Worm (Caenorhabditis elegans) whole organism, L4/young adult: ENCODE results near the gene C03E10.3.

Experiments
- W03F9.2 ChIP-seq: fragments of 150-350 bp; optimal IDR thresholded peaks from 2 replicates; lab custom pipeline; 2014; ENCODE audit warnings: missing biosample characterization, missing genetic modification characterization
- dao-5 ChIP-seq: sonication (generic microtip); optimal IDR thresholded peaks from 2 replicates; lab custom pipeline; 2016; ENCODE audit warnings: missing genotype, missing genetic modification characterization, moderate library complexity, missing compliant biosample characterization
- him-1 ChIP-seq: sonication (generic microtip); optimal IDR thresholded peaks from 2 replicates; lab custom pipeline; 2016; ENCODE audit warnings: missing genotype, missing genetic modification reagents, missing genetic modification characterization, missing compliant biosample characterization

ce11 chrV:11282272-11282671 lies 3.9 kb upstream of the C03E10.3 start, which contains the start of gene gly-20:
- TF ChIP-seq dao-5 (tag; lab: Kevin White, UChicago) (no peak), him-1 (tag; lab: Kevin White, UChicago) (no peak), W03F9.2 (no peak)
